Worm (Caenorhabditis elegans) whole organism, L4 larva: ENCODE measurements around the gene F59E12.6.
"Not testable (repeated sequence)": the region's sequence is repeated elsewhere in the genome, so short reads cannot be mapped to it uniquely, and the experiment has no call there.

ENCODE experiments used
- F10B5.3 ChIP-seq: sonication (generic microtip); optimal IDR thresholded peaks from 2 replicates; lab custom pipeline; 2016; ENCODE audit warnings: mild to moderate bottlenecking, missing genetic modification characterization, missing compliant biosample characterization
- F37D6.2 ChIP-seq: sonication (generic microtip); optimal IDR thresholded peaks from 2 replicates; lab custom pipeline; 2016; ENCODE audit warnings: mild to moderate bottlenecking, missing genetic modification characterization, missing compliant biosample characterization
- F44E2.7 ChIP-seq: fragments of 200-800 bp; sonication (Bioruptor generic); IDR thresholded peaks from 2 replicates; pipeline ENCODE4 v2.1.2; 2022; ENCODE audit warnings: missing genetic modification characterization, missing compliant biosample characterization
- T20F7.1 ChIP-seq: fragments of 200-800 bp; sonication (Bioruptor generic); optimal IDR thresholded peaks from 2 replicates; lab custom pipeline; 2018; ENCODE audit warnings: mild to moderate bottlenecking, missing genetic modification characterization, missing compliant biosample characterization
- T26A8.4 ChIP-seq: fragments of 200-800 bp; sonication (Bioruptor generic); IDR thresholded peaks from 2 replicates; pipeline ENCODE4 v1.3.6; 2022; ENCODE audit warnings: missing genetic modification characterization, missing compliant biosample characterization
- Y105C5A.15 ChIP-seq: fragments of 200-800 bp; sonication (Bioruptor generic); IDR thresholded peaks from 2 replicates; pipeline ENCODE4 v1.3.6; 2022; ENCODE audit warnings: missing genetic modification characterization, missing compliant biosample characterization
- Y5F2A.4 ChIP-seq: fragments of 200-800 bp; sonication (Bioruptor generic); optimal IDR thresholded peaks from 2 replicates; lab custom pipeline; 2018; ENCODE audit warnings: mild to moderate bottlenecking, missing genetic modification characterization, missing compliant biosample characterization
- aha-1 ChIP-seq: fragments of 150-350 bp; peaks from one replicate; lab custom pipeline; 2014; ENCODE audit warnings: missing biosample characterization, missing genetic modification characterization
- attf-4 ChIP-seq: sonication (generic microtip); optimal IDR thresholded peaks from 3 replicates; lab custom pipeline; 2017; ENCODE audit warnings: missing biosample characterization, missing genetic modification characterization
- ceh-20 ChIP-seq: fragments of 200-800 bp; sonication (Bioruptor generic); IDR thresholded peaks from 2 replicates; pipeline ENCODE4 v1.3.6; 2022; ENCODE audit warnings: missing genetic modification reagents, missing genetic modification characterization, missing compliant biosample characterization
- ceh-32 ChIP-seq: sonication (generic microtip); optimal IDR thresholded peaks from 2 replicates; lab custom pipeline; 2016; ENCODE audit warnings: mild to moderate bottlenecking, missing genetic modification characterization, missing compliant biosample characterization; ENCODE audit not compliant: poor library complexity
- ceh-44 ChIP-seq: fragments of 200-800 bp; sonication (Bioruptor generic); IDR thresholded peaks from 2 replicates; pipeline ENCODE4 v1.3.6; 2022; ENCODE audit warnings: missing genetic modification reagents, missing genetic modification characterization, missing compliant biosample characterization
- dmd-6 ChIP-seq: fragments of 200-800 bp; sonication (Bioruptor generic); IDR thresholded peaks from 2 replicates; pipeline ENCODE4 v1.3.6; 2022; ENCODE audit warnings: missing genetic modification reagents, missing genetic modification characterization, missing compliant biosample characterization
- dmd-8 ChIP-seq: fragments of 200-800 bp; sonication (Bioruptor generic); IDR thresholded peaks from 2 replicates; pipeline ENCODE4 v1.3.6; 2022; ENCODE audit warnings: missing genetic modification characterization, missing compliant biosample characterization
- dmd-9 ChIP-seq: fragments of 200-800 bp; sonication (Bioruptor generic); IDR thresholded peaks from 2 replicates; pipeline ENCODE4 v1.3.6; 2022; ENCODE audit warnings: missing genetic modification reagents, missing genetic modification characterization, missing compliant biosample characterization
- duxl-1 ChIP-seq: sonication (generic microtip); optimal IDR thresholded peaks from 2 replicates; lab custom pipeline; 2016; ENCODE audit warnings: mild to moderate bottlenecking, missing genetic modification characterization, moderate library complexity, missing compliant biosample characterization; ENCODE audit not compliant: poor library complexity
- egl-27 ChIP-seq: sonication (generic microtip); optimal IDR thresholded peaks from 3 replicates; lab custom pipeline; 2017; ENCODE audit warnings: missing biosample characterization, missing genetic modification reagents, missing genetic modification characterization
- egl-43 ChIP-seq: fragments of 200-800 bp; sonication (Bioruptor generic); IDR thresholded peaks from 2 replicates; pipeline ENCODE4 v1.3.6; 2022; ENCODE audit warnings: missing genetic modification reagents, missing genetic modification characterization, missing compliant biosample characterization
- hlh-30 ChIP-seq: sonication (generic microtip); optimal IDR thresholded peaks from 2 replicates; lab custom pipeline; 2017; ENCODE audit warnings: antibody characterized with exemption, mild to moderate bottlenecking, missing genetic modification characterization, missing compliant biosample characterization; ENCODE audit not compliant: insufficient read depth
- lin-29 ChIP-seq: fragments of 200-800 bp; sonication (Bioruptor generic); IDR thresholded peaks from 2 replicates; pipeline ENCODE4 v1.3.6; 2022; ENCODE audit warnings: missing genetic modification reagents, missing genetic modification characterization, missing compliant biosample characterization
- lir-3 ChIP-seq: sonication (generic microtip); optimal IDR thresholded peaks from 2 replicates; lab custom pipeline; 2016; ENCODE audit warnings: mild to moderate bottlenecking, missing genetic modification characterization, missing compliant biosample characterization
- mdt-29 ChIP-seq: fragments of 200-800 bp; sonication (Bioruptor generic); IDR thresholded peaks from 2 replicates; pipeline ENCODE4 v1.3.6; 2022; ENCODE audit warnings: missing genetic modification reagents, missing genetic modification characterization, missing compliant biosample characterization
- mes-2 ChIP-seq: sonication (generic microtip); optimal IDR thresholded peaks from 2 replicates; lab custom pipeline; 2016; ENCODE audit warnings: missing genotype, mild to moderate bottlenecking, missing genetic modification characterization, missing compliant biosample characterization; ENCODE audit not compliant: poor library complexity, severe bottlenecking
- mxl-3 ChIP-seq: fragments of 200-800 bp; sonication (Bioruptor generic); optimal IDR thresholded peaks from 2 replicates; lab custom pipeline; 2018; ENCODE audit warnings: mild to moderate bottlenecking, missing genetic modification characterization, missing compliant biosample characterization
- nhr-10 ChIP-seq: fragments of 150-350 bp; optimal IDR thresholded peaks from 2 replicates; lab custom pipeline; 2014; ENCODE audit warnings: missing biosample characterization, missing genetic modification characterization
- nhr-11 ChIP-seq: fragments of 150-350 bp; optimal IDR thresholded peaks from 2 replicates; lab custom pipeline; 2014; ENCODE audit warnings: missing biosample characterization, missing genetic modification characterization
- nhr-25 ChIP-seq: sonication (generic microtip); optimal IDR thresholded peaks from 2 replicates; lab custom pipeline; 2017; ENCODE audit warnings: missing genetic modification characterization, mild to moderate bottlenecking, missing compliant biosample characterization, antibody characterized with exemption, moderate library complexity, borderline replicate concordance; ENCODE audit not compliant: insufficient read depth
- nhr-28 ChIP-seq: fragments of 150-350 bp; optimal IDR thresholded peaks from 2 replicates; lab custom pipeline; 2014; ENCODE audit warnings: missing biosample characterization, missing genetic modification characterization
- nhr-6 ChIP-seq: fragments of 150-350 bp; optimal IDR thresholded peaks from 2 replicates; lab custom pipeline; 2014; ENCODE audit warnings: missing biosample characterization, missing genetic modification characterization
- nhr-76 ChIP-seq: fragments of 150-350 bp; optimal IDR thresholded peaks from 2 replicates; lab custom pipeline; 2014; ENCODE audit warnings: missing biosample characterization, missing genetic modification characterization
- pha-4 ChIP-seq, 2 experiments: fragments of 150-350 bp in 1 of 2; fragments of 200-800 bp in 1 of 2; sonication (Bioruptor generic) in 1 of 2; IDR thresholded peaks in 1 of 2; optimal IDR thresholded peaks in 1 of 2; 2 replicates each; pipeline versions ENCODE4 v1.3.6 to Lab custom; 2014 to 2022; ENCODE audit warnings: missing genetic modification characterization in 2 of 2, missing genetic modification reagents in 2 of 2, missing biosample characterization in 1 of 2, missing compliant biosample characterization in 1 of 2
- rbr-2 ChIP-seq: sonication (generic microtip); optimal IDR thresholded peaks from 2 replicates; lab custom pipeline; 2016; ENCODE audit warnings: missing genotype, missing genetic modification characterization, missing compliant biosample characterization
- saeg-2 ChIP-seq: fragments of 200-800 bp; sonication (Bioruptor generic); IDR thresholded peaks from 2 replicates; pipeline ENCODE4 v1.3.6; 2022; ENCODE audit warnings: missing genetic modification reagents, missing genetic modification characterization, missing compliant biosample characterization
- set-16 ChIP-seq: fragments of 200-800 bp; sonication (Bioruptor generic); IDR thresholded peaks from 2 replicates; pipeline ENCODE4 v1.3.6; 2022; ENCODE audit warnings: missing genetic modification reagents, missing genetic modification characterization, missing compliant biosample characterization
- spr-3 ChIP-seq: fragments of 200-800 bp; sonication (Bioruptor generic); optimal IDR thresholded peaks from 2 replicates; lab custom pipeline; 2018; ENCODE audit warnings: mild to moderate bottlenecking, missing genetic modification characterization, missing compliant biosample characterization
- tag-97 ChIP-seq: fragments of 200-800 bp; sonication (Bioruptor generic); IDR thresholded peaks from 2 replicates; pipeline ENCODE4 v1.3.6; 2022; ENCODE audit warnings: missing genetic modification characterization, missing compliant biosample characterization
- unc-130 ChIP-seq: sonication (generic microtip); optimal IDR thresholded peaks from 2 replicates; lab custom pipeline; 2016; ENCODE audit warnings: missing genetic modification reagents, missing genetic modification characterization, missing compliant biosample characterization
- unc-39 ChIP-seq: sonication (generic microtip); optimal IDR thresholded peaks from 2 replicates; lab custom pipeline; 2017; ENCODE audit warnings: missing biosample characterization, missing genetic modification characterization
- unc-62 ChIP-seq, 3 experiments: fragments of 150-350 bp in 1 of 3; sonication (generic microtip); optimal IDR thresholded peaks in 2 of 3; peaks in 1 of 3; 1 replicate in 1 of 3; 2 replicates in 2 of 3; lab custom pipeline; 2014 to 2017; ENCODE audit warnings: missing biosample characterization in 3 of 3, missing genetic modification characterization in 3 of 3, missing genetic modification reagents in 3 of 3, missing genotype in 1 of 3
- zag-1 ChIP-seq: fragments of 150-350 bp; optimal IDR thresholded peaks from 2 replicates; lab custom pipeline; 2014; ENCODE audit warnings: missing biosample characterization, missing genetic modification characterization

The F59E12.6 gene

ce11 chrII:5630851-5631401 is at the start of gene F59E12.6, which contains the start of gene npl-4.1:
TSS of gene F59E12.6 (minus strand) at chrII:5630951.
TSS of gene npl-4.1 (plus strand) at chrII:5631351.
- not testable (repeated sequence) for TF ChIP-seq dmd-9; F37D6.2 (tag; lab: Kevin White, UChicago); unc-62 (GFP tag; optimal IDR thresholded peaks at IDR 0.05 in 1 of 2; lab: Kevin White, UChicago); unc-62 (tag; optimal IDR thresholded peaks at IDR 0.05; lab: Kevin White, UChicago)

ce11 chrII:5669580-5669979 is 38.8 kb upstream of the F59E12.6 start, which contains the start of gene C25H3.17:
TSS of gene C25H3.17 (minus strand) at chrII:5669680.
- no peak for TF ChIP-seq mxl-3 (GFP tag; lab: Kevin White, UChicago)

- TF ChIP-seq ceh-20 (GFP tag; lab: Robert Waterston, UW) (no peak), aha-1 (peak; percentile 50)
These were observed 38.1 kb upstream of the F59E12.6 start, which contains the start of gene C25H3.7 for ce11 chrII:5668830-5669229. TSS of gene C25H3.7 (minus strand) at chrII:5668930.

ce11 chrII:5667540-5667939 is 36.8 kb upstream of the F59E12.6 start:
- TF ChIP-seq duxl-1, result no peak
- TF ChIP-seq spr-3 (GFP tag; lab: Kevin White, UChicago), result no peak
- TF ChIP-seq mes-2, result no peak
- no peak for TF ChIP-seq mxl-3 (GFP tag; lab: Kevin White, UChicago)
- TF ChIP-seq nhr-76, result no peak
- TF ChIP-seq nhr-11 (tag; lab: Kevin White, UChicago), result no peak
- TF ChIP-seq mdt-29 (GFP tag; lab: Robert Waterston, UW), result no peak
- TF ChIP-seq nhr-10 (tag; lab: Kevin White, UChicago), result no peak
- no peak for TF ChIP-seq saeg-2 (GFP tag; lab: Robert Waterston, UW)
- TF ChIP-seq nhr-6 (tag; lab: Kevin White, UChicago), result no peak
- TF ChIP-seq ceh-32 (tag; lab: Kevin White, UChicago), result no peak
- TF ChIP-seq zag-1 (tag; lab: Kevin White, UChicago), result no peak
- TF ChIP-seq T20F7.1 (GFP tag; lab: Kevin White, UChicago), result no peak
- TF ChIP-seq rbr-2 (tag; lab: Kevin White, UChicago), result no peak
- no peak for TF ChIP-seq unc-130 (GFP tag; lab: Kevin White, UChicago)
- no peak for TF ChIP-seq F44E2.7 (GFP tag; lab: Robert Waterston, UW)
- TF ChIP-seq Y5F2A.4 (GFP tag; lab: Kevin White, UChicago), result no peak
- TF ChIP-seq, all 104 proteins: peak for 0

- TF ChIP-seq unc-39 (tag; lab: Kevin White, UChicago) (no peak), lir-3 (tag; lab: Kevin White, UChicago) (no peak), rbr-2 (tag; lab: Kevin White, UChicago) (no peak), Y105C5A.15 (no peak), egl-27 (tag; lab: Kevin White, UChicago) (no peak), T26A8.4 (GFP tag; lab: Robert Waterston, UW) (no peak), dmd-6 (GFP tag; lab: Robert Waterston, UW) (no peak), nhr-25 (no peak), hlh-30 (no peak), lin-29 (GFP tag; lab: Robert Waterston, UW) (no peak), zag-1 (tag; lab: Kevin White, UChicago) (no peak), F10B5.3 (tag; lab: Kevin White, UChicago) (no peak), attf-4 (tag; lab: Kevin White, UChicago) (no peak), egl-43 (GFP tag; lab: Robert Waterston, UW) (no peak), set-16 (GFP tag; lab: Robert Waterston, UW) (no peak), pha-4 (GFP tag; IDR thresholded peaks at IDR 0.05; lab: Robert Waterston, UW) (no peak), pha-4 (tag; optimal IDR thresholded peaks at IDR 0.05; lab: Kevin White, UChicago) (no peak), ceh-44 (GFP tag; lab: Robert Waterston, UW) (no peak), dmd-8 (GFP tag; lab: Robert Waterston, UW) (no peak), tag-97 (no peak), nhr-28 (tag; lab: Kevin White, UChicago) (no peak)
These were observed 35.2 kb upstream of the F59E12.6 start, which contains the start of gene C25H3.16 for ce11 chrII:5665991-5666390. TSS of gene C25H3.16 (plus strand) at chrII:5666291.
